Fruit fly (Drosophila melanogaster): ENCODE results near the gene CG46468.

DNA sequence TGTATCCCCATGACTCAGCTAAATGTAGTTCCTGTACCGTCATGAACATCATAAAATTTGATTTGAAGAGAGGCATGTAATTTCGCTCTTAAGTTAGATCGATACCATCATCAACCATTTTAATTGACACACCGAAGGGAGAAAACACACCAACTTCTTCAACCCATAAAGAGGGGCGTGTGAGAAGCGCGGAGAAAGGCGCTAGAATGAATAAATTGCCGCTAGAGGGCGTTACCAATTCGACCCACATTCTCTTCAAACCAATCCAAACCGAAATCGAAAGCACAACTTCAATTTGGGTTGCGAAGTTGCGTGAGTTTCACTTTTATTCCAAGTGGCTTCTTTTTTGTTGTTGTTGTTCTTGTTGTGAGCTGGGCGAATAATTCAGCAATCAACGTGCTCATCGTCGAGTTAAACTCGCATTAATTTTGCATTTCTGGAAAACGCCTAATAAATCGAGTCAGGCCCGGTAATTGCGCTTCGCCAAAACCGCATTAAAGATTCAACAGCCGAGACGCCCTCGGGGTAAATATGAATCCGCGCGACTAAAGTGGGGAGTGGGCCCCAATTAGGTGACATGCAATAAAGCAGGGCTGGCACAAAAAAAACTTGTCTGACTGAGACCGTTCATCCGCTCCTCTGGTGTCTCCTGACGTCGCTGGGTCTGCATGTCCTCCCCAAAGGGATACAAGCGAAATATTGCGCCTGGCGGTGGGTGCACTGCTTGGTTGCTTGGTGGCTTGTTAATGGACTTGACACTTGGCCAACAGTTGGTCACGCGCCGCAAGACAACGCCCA is 52.6 kb downstream of the CG46468 start:
- no peak for TF ChIP-seq ac (GFP tag; optimal IDR thresholded peaks at IDR 0.05)
- TF ChIP-seq Pdp1 (GFP tag; optimal IDR thresholded peaks at IDR 0.05) = no peak
- TF ChIP-seq CG17612 (GFP tag; IDR thresholded peaks at IDR 0.05) = no peak
